Fruit fly (Drosophila melanogaster) whole organism, adult: ENCODE results near the gene CG12984.

Source experiments
- CG7045 ChIP-seq: fragments of 200-800 bp; sonication (Bioruptor generic); optimal IDR thresholded peaks from 2 replicates; lab custom pipeline; 2017; ENCODE audit warnings: missing biosample characterization, mild to moderate bottlenecking, missing genetic modification characterization
- CG7101 ChIP-seq: fragments of 200-800 bp; sonication (Bioruptor generic); optimal IDR thresholded peaks from 2 replicates; lab custom pipeline; 2018; ENCODE audit warnings: missing biosample characterization, mild to moderate bottlenecking, missing genetic modification characterization, moderate library complexity
- Hr96 ChIP-seq: fragments of 200-800 bp; sonication (Bioruptor generic); optimal IDR thresholded peaks from 2 replicates; lab custom pipeline; 2016; ENCODE audit warnings: missing biosample characterization, missing genetic modification characterization
- Mnt ChIP-seq: fragments of 200-800 bp; sonication (Bioruptor generic); optimal IDR thresholded peaks from 2 replicates; lab custom pipeline; 2016; ENCODE audit warnings: missing biosample characterization, mild to moderate bottlenecking, missing genetic modification characterization

dm6 chr3L:20946944-20947343 is 44.5 kb upstream of the CG12984 start:
- TF ChIP-seq Hr96 (GFP tag; lab: Kevin White, UChicago), result no peak
- TF ChIP-seq CG7045, result no peak
- no peak for TF ChIP-seq Mnt
- no peak for TF ChIP-seq CG7101
